Worm (Caenorhabditis elegans) whole organism, L4 larva: ENCODE results near the gene ugt-54.
A peak's percentile ranks its signal among the peaks of the same experiment; 100 is the strongest.

Experiments used
- F37D6.2 ChIP-seq: sonication (generic microtip); optimal IDR thresholded peaks from 2 replicates; lab custom pipeline; 2016; ENCODE audit warnings: mild to moderate bottlenecking, missing genetic modification characterization, missing compliant biosample characterization
- F49E8.2 ChIP-seq: sonication (generic microtip); optimal IDR thresholded peaks from 2 replicates; lab custom pipeline; 2016; ENCODE audit warnings: missing compliant biosample characterization, mild to moderate bottlenecking, missing genetic modification characterization, borderline replicate concordance
- R02D3.7 ChIP-seq: fragments of 150-350 bp; sonication (generic microtip); optimal IDR thresholded peaks from 3 replicates; lab custom pipeline; 2014; ENCODE audit warnings: missing biosample characterization, missing genetic modification characterization
- ZK546.5 ChIP-seq, 2 experiments: sonication (generic microtip); optimal IDR thresholded peaks; 2 replicates each; lab custom pipeline; 2017; ENCODE audit warnings: missing biosample characterization in 2 of 2, missing genetic modification characterization in 2 of 2
- aha-1 ChIP-seq: fragments of 150-350 bp; peaks from one replicate; lab custom pipeline; 2014; ENCODE audit warnings: missing biosample characterization, missing genetic modification characterization
- ceh-32 ChIP-seq: sonication (generic microtip); optimal IDR thresholded peaks from 2 replicates; lab custom pipeline; 2016; ENCODE audit warnings: mild to moderate bottlenecking, missing genetic modification characterization, missing compliant biosample characterization; ENCODE audit not compliant: poor library complexity
- ceh-62 ChIP-seq: sonication (generic microtip); optimal IDR thresholded peaks from 2 replicates; lab custom pipeline; 2017; ENCODE audit warnings: missing biosample characterization, missing genetic modification characterization
- ceh-82 ChIP-seq: sonication (generic microtip); optimal IDR thresholded peaks from 2 replicates; lab custom pipeline; 2017; ENCODE audit warnings: missing biosample characterization, missing genetic modification characterization
- daf-16 ChIP-seq, 3 experiments: sonication (generic microtip); optimal IDR thresholded peaks; 2 replicates each; lab custom pipeline; 2016 to 2017; ENCODE audit warnings: missing genetic modification characterization in 3 of 3, missing genetic modification reagents in 3 of 3, mild to moderate bottlenecking in 2 of 3, missing compliant biosample characterization in 2 of 3, missing biosample characterization in 1 of 3, moderate library complexity in 1 of 3
- dmd-6 ChIP-seq: fragments of 200-800 bp; sonication (Bioruptor generic); IDR thresholded peaks from 2 replicates; pipeline ENCODE4 v1.3.6; 2022; ENCODE audit warnings: missing genetic modification reagents, missing genetic modification characterization, missing compliant biosample characterization
- dmd-8 ChIP-seq: fragments of 200-800 bp; sonication (Bioruptor generic); IDR thresholded peaks from 2 replicates; pipeline ENCODE4 v1.3.6; 2022; ENCODE audit warnings: missing genetic modification characterization, missing compliant biosample characterization
- duxl-1 ChIP-seq: sonication (generic microtip); optimal IDR thresholded peaks from 2 replicates; lab custom pipeline; 2016; ENCODE audit warnings: mild to moderate bottlenecking, missing genetic modification characterization, moderate library complexity, missing compliant biosample characterization; ENCODE audit not compliant: poor library complexity
- dve-1 ChIP-seq: sonication (generic microtip); optimal IDR thresholded peaks from 2 replicates; lab custom pipeline; 2017; ENCODE audit warnings: antibody characterized with exemption, mild to moderate bottlenecking, missing genetic modification characterization, missing compliant biosample characterization; ENCODE audit not compliant: insufficient read depth
- hlh-11 ChIP-seq: fragments of 200-800 bp; sonication (Bioruptor generic); optimal IDR thresholded peaks from 2 replicates; lab custom pipeline; 2018; ENCODE audit warnings: mild to moderate bottlenecking, missing genetic modification characterization, missing compliant biosample characterization
- hlh-30 ChIP-seq: sonication (generic microtip); optimal IDR thresholded peaks from 2 replicates; lab custom pipeline; 2017; ENCODE audit warnings: antibody characterized with exemption, mild to moderate bottlenecking, missing genetic modification characterization, missing compliant biosample characterization; ENCODE audit not compliant: insufficient read depth
- lim-7 ChIP-seq: fragments of 200-800 bp; sonication (Bioruptor generic); IDR thresholded peaks from 2 replicates; pipeline ENCODE4 v1.3.6; 2022; ENCODE audit warnings: missing genetic modification characterization, missing compliant biosample characterization
- lin-1 ChIP-seq: fragments of 200-800 bp; sonication (Bioruptor generic); IDR thresholded peaks from 2 replicates; pipeline ENCODE4 v1.3.6; 2022; ENCODE audit warnings: missing genetic modification reagents, missing genetic modification characterization, missing compliant biosample characterization
- lin-15B ChIP-seq: fragments of 150-350 bp; sonication (generic microtip); optimal IDR thresholded peaks from 3 replicates; lab custom pipeline; 2014; ENCODE audit warnings: missing biosample characterization, missing genetic modification characterization
- mdt-29 ChIP-seq: fragments of 200-800 bp; sonication (Bioruptor generic); IDR thresholded peaks from 2 replicates; pipeline ENCODE4 v1.3.6; 2022; ENCODE audit warnings: missing genetic modification reagents, missing genetic modification characterization, missing compliant biosample characterization
- mes-2 ChIP-seq: sonication (generic microtip); optimal IDR thresholded peaks from 2 replicates; lab custom pipeline; 2016; ENCODE audit warnings: missing genotype, mild to moderate bottlenecking, missing genetic modification characterization, missing compliant biosample characterization; ENCODE audit not compliant: poor library complexity, severe bottlenecking
- nhr-102 ChIP-seq: sonication (generic microtip); optimal IDR thresholded peaks from 2 replicates; lab custom pipeline; 2016; ENCODE audit warnings: mild to moderate bottlenecking, missing genetic modification characterization, moderate library complexity, missing compliant biosample characterization
- nhr-237 ChIP-seq: sonication (generic microtip); optimal IDR thresholded peaks from 2 replicates; lab custom pipeline; 2017; ENCODE audit warnings: missing biosample characterization, missing genetic modification characterization
- nhr-28 ChIP-seq: fragments of 150-350 bp; optimal IDR thresholded peaks from 2 replicates; lab custom pipeline; 2014; ENCODE audit warnings: missing biosample characterization, missing genetic modification characterization
- nhr-41 ChIP-seq: fragments of 200-800 bp; sonication (Bioruptor generic); IDR thresholded peaks from 2 replicates; pipeline ENCODE4 v1.3.6; 2022; ENCODE audit warnings: missing genetic modification reagents, missing genetic modification characterization, missing compliant biosample characterization
- nhr-48 ChIP-seq: sonication (generic microtip); optimal IDR thresholded peaks from 2 replicates; lab custom pipeline; 2016; ENCODE audit warnings: mild to moderate bottlenecking, missing genetic modification characterization, missing compliant biosample characterization
- nhr-77 ChIP-seq: fragments of 150-350 bp; optimal IDR thresholded peaks from 2 replicates; lab custom pipeline; 2014; ENCODE audit warnings: missing biosample characterization, missing genetic modification characterization
- php-3 ChIP-seq: fragments of 200-800 bp; sonication (Bioruptor generic); IDR thresholded peaks from 2 replicates; pipeline ENCODE4 v1.3.6; 2022; ENCODE audit warnings: missing genetic modification reagents, missing genetic modification characterization, missing compliant biosample characterization
- pqm-1 ChIP-seq: sonication (generic microtip); optimal IDR thresholded peaks from 2 replicates; lab custom pipeline; 2017; ENCODE audit warnings: missing biosample characterization, missing genetic modification characterization
- rbr-2 ChIP-seq: sonication (generic microtip); optimal IDR thresholded peaks from 2 replicates; lab custom pipeline; 2016; ENCODE audit warnings: missing genotype, missing genetic modification characterization, missing compliant biosample characterization
- saeg-2 ChIP-seq: fragments of 200-800 bp; sonication (Bioruptor generic); IDR thresholded peaks from 2 replicates; pipeline ENCODE4 v1.3.6; 2022; ENCODE audit warnings: missing genetic modification reagents, missing genetic modification characterization, missing compliant biosample characterization
- set-16 ChIP-seq: fragments of 200-800 bp; sonication (Bioruptor generic); IDR thresholded peaks from 2 replicates; pipeline ENCODE4 v1.3.6; 2022; ENCODE audit warnings: missing genetic modification reagents, missing genetic modification characterization, missing compliant biosample characterization
- snpc-1.2 ChIP-seq: fragments of 200-800 bp; sonication (Bioruptor generic); IDR thresholded peaks from 2 replicates; pipeline ENCODE4 v1.3.6; 2022; ENCODE audit warnings: missing genetic modification reagents, missing genetic modification characterization, missing compliant biosample characterization
- tag-97 ChIP-seq: fragments of 200-800 bp; sonication (Bioruptor generic); IDR thresholded peaks from 2 replicates; pipeline ENCODE4 v1.3.6; 2022; ENCODE audit warnings: missing genetic modification characterization, missing compliant biosample characterization
- unc-62 ChIP-seq, 3 experiments: fragments of 150-350 bp in 1 of 3; sonication (generic microtip); optimal IDR thresholded peaks in 2 of 3; peaks in 1 of 3; 1 replicate in 1 of 3; 2 replicates in 2 of 3; lab custom pipeline; 2014 to 2017; ENCODE audit warnings: missing biosample characterization in 3 of 3, missing genetic modification characterization in 3 of 3, missing genetic modification reagents in 3 of 3, missing genotype in 1 of 3
- zag-1 ChIP-seq: fragments of 150-350 bp; optimal IDR thresholded peaks from 2 replicates; lab custom pipeline; 2014; ENCODE audit warnings: missing biosample characterization, missing genetic modification characterization
- zfp-3 ChIP-seq: fragments of 200-800 bp; sonication (Bioruptor generic); conservative IDR thresholded peaks from 2 replicates; pipeline ENCODE4 v1.3.6; 2022; ENCODE audit warnings: missing genetic modification reagents, missing genetic modification characterization, missing compliant biosample characterization
- zip-11 ChIP-seq: fragments of 200-800 bp; sonication (Bioruptor generic); IDR thresholded peaks from 2 replicates; pipeline ENCODE4 v1.3.6; 2022; ENCODE audit warnings: missing genetic modification characterization, missing compliant biosample characterization
- ztf-7 ChIP-seq: fragments of 150-350 bp; optimal IDR thresholded peaks from 2 replicates; lab custom pipeline; 2014; ENCODE audit warnings: missing biosample characterization, missing genetic modification characterization

The ugt-54 gene

DNA sequence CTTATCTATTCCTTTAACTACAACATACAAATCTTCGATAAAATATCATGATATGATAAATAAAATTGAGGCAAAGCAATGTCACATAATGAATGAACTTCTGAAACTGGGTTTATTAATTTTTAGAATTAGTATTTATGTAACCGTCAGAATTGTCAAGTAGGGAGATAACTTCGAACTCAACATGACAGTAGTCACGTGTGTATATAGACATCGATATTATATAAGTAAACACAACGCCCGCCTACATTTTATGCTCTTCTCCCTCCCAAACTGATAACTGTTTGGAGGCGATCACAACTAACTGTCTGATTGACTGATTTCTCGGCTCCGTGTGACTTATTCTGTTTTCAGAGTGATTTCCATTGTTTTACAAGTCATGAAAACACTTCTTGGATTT lies at the start of gene ugt-54:
ugt-54 (plus strand) TSS at position 355 of the 400 bp plus-strand sequence.
- TF ChIP-seq lim-7 (no peak), nhr-41 (no peak), ztf-7 (tag; lab: Kevin White, UChicago) (no peak), set-16 (GFP tag; lab: Robert Waterston, UW) (no peak), nhr-102 (tag; lab: Kevin White, UChicago) (peak; percentile 43), ceh-82 (tag; lab: Kevin White, UChicago) (no peak), hlh-11 (tag; lab: Kevin White, UChicago) (peak; percentile 80), rbr-2 (tag; lab: Kevin White, UChicago) (no peak), dmd-8 (GFP tag; lab: Robert Waterston, UW) (no peak), nhr-237 (tag; lab: Kevin White, UChicago) (no peak), nhr-48 (tag; lab: Kevin White, UChicago) (peak; percentile 57), nhr-28 (tag; lab: Kevin White, UChicago) (peak; percentile 68), daf-16 (GFP tag; optimal IDR thresholded peaks at IDR 0.05; lab: Kevin White, UChicago) (peak in 1 of 2 experiments; percentile 25), daf-16 (tag; optimal IDR thresholded peaks at IDR 0.05; lab: Kevin White, UChicago) (peak; percentile 93), dmd-6 (peak; percentile 84), saeg-2 (GFP tag; lab: Robert Waterston, UW) (no peak), lin-15B (tag; lab: Kevin White, UChicago) (no peak), aha-1 (no peak), zag-1 (tag; lab: Kevin White, UChicago) (no peak), pqm-1 (tag; lab: Kevin White, UChicago) (peak; percentile 31), php-3 (GFP tag; lab: Robert Waterston, UW) (peak; percentile 63; the same call in 1 of the 2 replicates), zip-11 (GFP tag; lab: Robert Waterston, UW) (no peak), dve-1 (tag; lab: Kevin White, UChicago) (peak; percentile 72), R02D3.7 (tag; lab: Kevin White, UChicago) (no peak), zfp-3 (GFP tag; lab: Robert Waterston, UW) (no peak), mes-2 (tag; lab: Kevin White, UChicago) (no peak), hlh-30 (tag; lab: Kevin White, UChicago) (peak; percentile 37)

DNA sequence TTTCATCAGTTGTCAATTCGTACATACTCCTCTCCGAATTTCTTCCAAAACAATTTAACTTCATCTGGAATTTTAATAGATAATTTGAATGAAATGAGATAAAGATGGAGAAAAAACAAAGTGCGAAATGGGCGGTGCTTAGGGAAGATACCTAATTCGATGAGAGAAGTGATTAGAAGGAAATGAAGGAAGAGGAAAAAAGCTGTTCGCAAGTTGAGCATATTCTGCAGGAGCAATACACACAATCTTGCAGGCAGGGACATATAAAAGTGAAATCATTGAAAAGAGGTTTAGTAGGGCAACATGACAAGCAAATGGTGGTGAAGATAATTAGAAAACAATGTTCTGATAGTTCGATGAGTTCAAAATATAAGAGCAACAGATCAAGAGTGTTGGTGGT lies 49.8 kb upstream of the ugt-54 start, which contains the start of gene glb-21:
glb-21 (minus strand) TSS at position 66 of the 400 bp plus-strand sequence.
- no peak for TF ChIP-seq snpc-1.2 (GFP tag; lab: Robert Waterston, UW)
- TF ChIP-seq aha-1: peak; percentile 60
- peak in 1 of 2 experiments; percentile 10 for TF ChIP-seq unc-62 (GFP tag; optimal IDR thresholded peaks at IDR 0.05 in 1 of 2; lab: Kevin White, UChicago)
- TF ChIP-seq unc-62 (tag; optimal IDR thresholded peaks at IDR 0.05; lab: Kevin White, UChicago): no peak

DNA sequence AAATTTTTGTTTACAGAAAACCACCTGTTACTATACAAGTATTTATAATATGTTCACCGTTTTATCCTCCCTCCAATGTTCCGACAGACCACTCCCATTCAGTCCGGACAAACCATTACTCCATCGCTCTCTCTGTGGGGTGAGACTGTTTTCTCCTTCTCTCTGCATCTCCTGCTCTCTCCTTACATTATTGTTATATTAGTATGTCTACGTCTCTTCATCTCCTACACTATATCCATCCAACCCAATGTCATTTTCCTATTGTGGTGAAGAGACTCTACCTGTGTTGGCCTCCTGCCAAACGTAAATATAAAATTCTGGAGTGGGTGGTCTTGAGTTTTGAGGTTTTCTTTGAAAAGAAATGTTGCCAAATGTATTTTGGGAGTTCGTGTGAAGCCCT lies 46.9 kb upstream of the ugt-54 start:
- TF ChIP-seq ceh-32 (tag; lab: Kevin White, UChicago): no peak
- no peak for TF ChIP-seq ZK546.5 (tag; optimal IDR thresholded peaks at IDR 0.05; lab: Kevin White, UChicago)
- no peak for TF ChIP-seq mdt-29 (GFP tag; lab: Robert Waterston, UW)
- TF ChIP-seq F37D6.2 (tag; lab: Kevin White, UChicago): no peak
- TF ChIP-seq tag-97: no peak
- no peak for TF ChIP-seq daf-16 (GFP tag; optimal IDR thresholded peaks at IDR 0.05; lab: Kevin White, UChicago)
- no peak for TF ChIP-seq daf-16 (tag; optimal IDR thresholded peaks at IDR 0.05; lab: Kevin White, UChicago)
- no peak for TF ChIP-seq lin-1
- TF ChIP-seq nhr-28 (tag; lab: Kevin White, UChicago): peak; percentile 40
- TF ChIP-seq ceh-62 (tag; lab: Kevin White, UChicago): no peak
- no peak for TF ChIP-seq duxl-1 (tag; lab: Kevin White, UChicago)
- TF ChIP-seq nhr-77: no peak
- TF ChIP-seq F49E8.2 (tag; lab: Kevin White, UChicago): no peak
- peak in 1 of 2 experiments; percentile 10 for TF ChIP-seq unc-62 (GFP tag; optimal IDR thresholded peaks at IDR 0.05 in 1 of 2; lab: Kevin White, UChicago)
- no peak for TF ChIP-seq unc-62 (tag; optimal IDR thresholded peaks at IDR 0.05; lab: Kevin White, UChicago)
